Worm (Caenorhabditis elegans): ENCODE results near the gene F10E9.7.
A peak's percentile ranks its signal among the peaks of the same experiment; 100 is the strongest.

Gene F10E9.7

ce11 chrIII:8319100-8319499, 11.9 kb upstream of the F10E9.7 start, which contains the start of gene F10E9.11:
TSS of gene F10E9.11 (minus strand) at chrIII:8319260.
- TF ChIP-seq Y53G8AR.9 (GFP tag; conservative IDR thresholded peaks at IDR 0.05) (peak; percentile 62; the same call in 1 of the 2 replicates), nhr-179 (tag; optimal IDR thresholded peaks at IDR 0.05) (no peak), hlh-12 (tag; optimal IDR thresholded peaks at IDR 0.05) (no peak), lin-35 (GFP tag; optimal IDR thresholded peaks at IDR 0.05) (peak; percentile 11 to 68 (median 28)), C06A6.2 (GFP tag; conservative IDR thresholded peaks at IDR 0.05) (no peak), lir-1 (GFP tag; conservative IDR thresholded peaks at IDR 0.05) (peak; percentile 82), ccch-3 (GFP tag; optimal IDR thresholded peaks at IDR 0.05) (no peak), K12H6.12 (tag; optimal IDR thresholded peaks at IDR 0.05) (peak; percentile 57), Y56A3A.18 (GFP tag; IDR thresholded peaks at IDR 0.05) (no peak), sptf-2 (GFP tag; optimal IDR thresholded peaks at IDR 0.05) (no peak), somi-1 (GFP tag; optimal IDR thresholded peaks at IDR 0.05) (no peak), lin-26 (GFP tag; IDR thresholded peaks at IDR 0.05) (no peak), nhr-80 (tag; optimal IDR thresholded peaks at IDR 0.05) (no peak), atf-7 (tag; optimal IDR thresholded peaks at IDR 0.05) (no peak), ZK185.1 (tag; optimal IDR thresholded peaks at IDR 0.05; ENCODE audit: poor library complexity, severe bottlenecking) (peak; percentile 88), nfya-1 (tag; optimal IDR thresholded peaks at IDR 0.05; ENCODE audit: borderline replicate concordance, insufficient read depth) (no peak), tbp1 (GFP tag; optimal IDR thresholded peaks at IDR 0.05) (peak; percentile 57), athp-1 (tag; optimal IDR thresholded peaks at IDR 0.05) (peak; percentile 76), hlh-26 (GFP tag; conservative IDR thresholded peaks at IDR 0.05) (no peak), ceh-79 (tag; optimal IDR thresholded peaks at IDR 0.05) (no peak), pbrm-1 (GFP tag; IDR thresholded peaks at IDR 0.05) (peak; percentile 78), D2030.7 (GFP tag; IDR thresholded peaks at IDR 0.05) (peak; percentile 70), B0035.1 (tag; optimal IDR thresholded peaks at IDR 0.05) (no peak), attf-6 (GFP tag; IDR thresholded peaks at IDR 0.05) (no peak), nfyb-1 (GFP tag; IDR thresholded peaks at IDR 0.05) (peak; percentile 64), Y67H2A.10 (GFP tag; conservative IDR thresholded peaks at IDR 0.05) (no peak; the same call in 1 of the 2 replicates), mxl-1 (tag; optimal IDR thresholded peaks at IDR 0.05) (no peak), F39B2.1 (GFP tag; IDR thresholded peaks at IDR 0.05) (no peak), ztf-25 (GFP tag; IDR thresholded peaks at IDR 0.05) (0 out of 2 replicates have a peak, but pooled peaks have one; percentile 55), xnd-1 (tag; optimal IDR thresholded peaks at IDR 0.05) (peak; percentile 32), nhr-120 (GFP tag; IDR thresholded peaks at IDR 0.05) (no peak), attf-5 (GFP tag; optimal IDR thresholded peaks at IDR 0.05) (peak; percentile 67), akir-1 (GFP tag; optimal IDR thresholded peaks at IDR 0.05) (peak; percentile 75), ztf-22 (GFP tag; optimal IDR thresholded peaks at IDR 0.05) (no peak), cebp-1 (GFP tag; IDR thresholded peaks at IDR 0.05) (0 out of 2 replicates have a peak, but pooled peaks have one; percentile 25), cebp-1 (tag; optimal IDR thresholded peaks at IDR 0.05) (no peak), bed-1 (GFP tag; IDR thresholded peaks at IDR 0.05) (no peak), dox-1 (GFP tag; IDR thresholded peaks at IDR 0.05) (peak; percentile 92), zfh-2 (GFP tag; conservative IDR thresholded peaks at IDR 0.05) (no peak), F23B12.7 (tag; optimal IDR thresholded peaks at IDR 0.05; ENCODE audit: insufficient read depth) (peak; percentile 39), hmg-1.2 (GFP tag; IDR thresholded peaks at IDR 0.05) (peak; percentile 96), F37B4.10 (GFP tag; IDR thresholded peaks at IDR 0.05) (no peak), madf-8 (GFP tag; conservative IDR thresholded peaks at IDR 0.05) (peak; percentile 69), rcor-1 (GFP tag; IDR thresholded peaks at IDR 0.05) (peak; percentile 82), unc-62 (GFP tag; optimal IDR thresholded peaks at IDR 0.05) (no peak), F57A8.1 (GFP tag; optimal IDR thresholded peaks at IDR 0.05) (no peak), Y95B8A.8 (GFP tag; IDR thresholded peaks at IDR 0.05) (peak; percentile 58; the same call in 1 of the 2 replicates), madf-3 (GFP tag; IDR thresholded peaks at IDR 0.05) (peak; percentile 85; the same call in 1 of the 2 replicates), fkh-3 (tag; optimal IDR thresholded peaks at IDR 0.05) (no peak)
